Fruit fly (Drosophila melanogaster) whole organism, embryonic: ENCODE results near the gene CG14664.

Source experiments
- ATbp ChIP-seq: fragments of 200-800 bp; sonication (Bioruptor generic); optimal IDR thresholded peaks from 2 replicates; lab custom pipeline; 2017; ENCODE audit warnings: missing biosample characterization, mild to moderate bottlenecking, missing genetic modification characterization, missing genetic modification reagents
- Bdp1 ChIP-seq: fragments of 200-800 bp; sonication (Bioruptor generic); optimal IDR thresholded peaks from 3 replicates; lab custom pipeline; 2016; ENCODE audit warnings: missing biosample characterization, missing genetic modification characterization
- CG11695 ChIP-seq: fragments of 200-800 bp; sonication (Bioruptor generic); IDR thresholded peaks from 3 replicates; pipeline ENCODE4 v1.3.6; 2022; ENCODE audit warnings: missing biosample characterization, missing genetic modification characterization
- CG12071 ChIP-seq: fragments of 200-800 bp; sonication (Bioruptor generic); optimal IDR thresholded peaks from 3 replicates; lab custom pipeline; 2018; ENCODE audit warnings: missing biosample characterization, mild to moderate bottlenecking, missing genetic modification characterization
- CG12299 ChIP-seq: fragments of 200-800 bp; sonication (Bioruptor generic); optimal IDR thresholded peaks from 2 replicates; lab custom pipeline; 2018; ENCODE audit warnings: missing biosample characterization, mild to moderate bottlenecking, missing genetic modification characterization
- CG1233 ChIP-seq: fragments of 200-800 bp; sonication (Bioruptor generic); optimal IDR thresholded peaks from 4 replicates; lab custom pipeline; 2018; ENCODE audit warnings: missing biosample characterization, mild to moderate bottlenecking, missing genetic modification characterization
- CG12391 ChIP-seq: fragments of 200-800 bp; sonication (Bioruptor generic); optimal IDR thresholded peaks from 3 replicates; lab custom pipeline; 2018; ENCODE audit warnings: missing biosample characterization, mild to moderate bottlenecking, missing genetic modification characterization, moderate library complexity
- CG12942 ChIP-seq: fragments of 200-800 bp; sonication (Bioruptor generic); optimal IDR thresholded peaks from 3 replicates; lab custom pipeline; 2016; ENCODE audit warnings: missing biosample characterization, missing genetic modification characterization
- CG1529 ChIP-seq: fragments of 200-800 bp; sonication (Bioruptor generic); optimal IDR thresholded peaks from 3 replicates; lab custom pipeline; 2018; ENCODE audit warnings: missing biosample characterization, missing genetic modification characterization
- CG17829 ChIP-seq: fragments of 200-800 bp; optimal IDR thresholded peaks from 2 replicates; lab custom pipeline; 2019; ENCODE audit warnings: missing biosample characterization, mild to moderate bottlenecking, missing genetic modification characterization, moderate library complexity
- CG18619 ChIP-seq: fragments of 200-800 bp; sonication (Bioruptor generic); optimal IDR thresholded peaks from 3 replicates; lab custom pipeline; 2017; ENCODE audit warnings: missing biosample characterization, mild to moderate bottlenecking, missing genetic modification characterization
- CG4730 ChIP-seq: fragments of 200-800 bp; sonication (Bioruptor generic); IDR thresholded peaks from 2 replicates; pipeline ENCODE4 v1.3.6; 2022; ENCODE audit warnings: missing biosample characterization, missing genetic modification characterization
- CG6813 ChIP-seq: fragments of 200-800 bp; sonication (Bioruptor generic); optimal IDR thresholded peaks from 2 replicates; lab custom pipeline; 2017; ENCODE audit warnings: missing biosample characterization, missing genetic modification characterization, mild to moderate bottlenecking, moderate library complexity, missing genetic modification reagents
- CG9215 ChIP-seq: fragments of 200-800 bp; sonication (Bioruptor generic); IDR thresholded peaks from 2 replicates; pipeline ENCODE4 v1.3.6; 2022; ENCODE audit warnings: missing biosample characterization, missing genetic modification characterization
- CG9609 ChIP-seq: fragments of 200-800 bp; sonication (Bioruptor generic); optimal IDR thresholded peaks from 3 replicates; lab custom pipeline; 2016; ENCODE audit warnings: missing biosample characterization, missing genetic modification characterization
- CG9817 ChIP-seq: fragments of 200-800 bp; sonication (Bioruptor generic); optimal IDR thresholded peaks from 2 replicates; lab custom pipeline; 2018; ENCODE audit warnings: missing biosample characterization, mild to moderate bottlenecking, missing genetic modification characterization, moderate library complexity
- Deaf1 ChIP-seq: fragments of 200-800 bp; optimal IDR thresholded peaks from 3 replicates; lab custom pipeline; 2019; ENCODE audit warnings: missing biosample characterization, mild to moderate bottlenecking, missing genetic modification characterization, moderate library complexity
- Fer1 ChIP-seq: fragments of 200-800 bp; sonication (Bioruptor generic); optimal IDR thresholded peaks from 2 replicates; lab custom pipeline; 2017; ENCODE audit warnings: missing biosample characterization, mild to moderate bottlenecking, missing genetic modification characterization
- H15 ChIP-seq: fragments of 200-800 bp; sonication (Bioruptor generic); IDR thresholded peaks from 3 replicates; pipeline ENCODE4 v1.3.6; 2022; ENCODE audit warnings: missing biosample characterization, missing genetic modification characterization
- HHEX ChIP-seq: fragments of 200-800 bp; sonication (Bioruptor generic); optimal IDR thresholded peaks from 3 replicates; lab custom pipeline; 2017; ENCODE audit warnings: missing biosample characterization, mild to moderate bottlenecking, missing genetic modification characterization, missing genetic modification reagents
- HLH54F ChIP-seq: fragments of 200-800 bp; sonication (Bioruptor generic); optimal IDR thresholded peaks from 3 replicates; lab custom pipeline; 2016; ENCODE audit warnings: missing biosample characterization, missing genetic modification characterization
- HLHmδ ChIP-seq: fragments of 200-800 bp; sonication (Bioruptor generic); optimal IDR thresholded peaks from 2 replicates; lab custom pipeline; 2018; ENCODE audit warnings: missing biosample characterization, mild to moderate bottlenecking, missing genetic modification characterization, moderate library complexity
- Hmr ChIP-seq: fragments of 200-800 bp; sonication (Bioruptor generic); optimal IDR thresholded peaks from 3 replicates; lab custom pipeline; 2017; ENCODE audit warnings: mild to moderate bottlenecking, missing biosample characterization, missing genetic modification reagents, missing genetic modification characterization
- Hmx ChIP-seq: fragments of 200-800 bp; sonication (Bioruptor generic); optimal IDR thresholded peaks from 2 replicates; lab custom pipeline; 2016; ENCODE audit warnings: missing biosample characterization, missing genetic modification characterization
- Hr3 ChIP-seq: fragments of 200-800 bp; sonication (Bioruptor generic); optimal IDR thresholded peaks from 3 replicates; lab custom pipeline; 2016; ENCODE audit warnings: missing biosample characterization, missing genetic modification characterization
- Oaz ChIP-seq: fragments of 200-800 bp; sonication (Bioruptor generic); IDR thresholded peaks from 2 replicates; pipeline ENCODE4 v1.3.6; 2022; ENCODE audit warnings: missing biosample characterization, missing genetic modification characterization
- Pdp1 ChIP-seq, 2 experiments: fragments of 200-800 bp; sonication (Bioruptor generic); optimal IDR thresholded peaks; 3 replicates each; lab custom pipeline; 2016; ENCODE audit warnings: missing biosample characterization in 2 of 2, missing genetic modification characterization in 2 of 2, mild to moderate bottlenecking in 1 of 2, moderate library complexity in 1 of 2
- Ptx1 ChIP-seq: fragments of 200-800 bp; sonication (Bioruptor generic); IDR thresholded peaks from 2 replicates; pipeline ENCODE4 v1.3.6; 2022; ENCODE audit warnings: missing biosample characterization, missing genetic modification characterization
- Rx ChIP-seq: fragments of 200-800 bp; sonication (Bioruptor generic); IDR thresholded peaks from 2 replicates; pipeline ENCODE4 v1.3.6; 2022; ENCODE audit warnings: missing biosample characterization, missing genetic modification characterization
- Sox102F ChIP-seq: fragments of 200-800 bp; sonication (Bioruptor generic); optimal IDR thresholded peaks from 2 replicates; lab custom pipeline; 2018; ENCODE audit warnings: missing biosample characterization, mild to moderate bottlenecking, missing genetic modification characterization, moderate library complexity
- Sry-β ChIP-seq: fragments of 200-800 bp; sonication (Bioruptor generic); optimal IDR thresholded peaks from 2 replicates; lab custom pipeline; 2018; ENCODE audit warnings: missing biosample characterization, mild to moderate bottlenecking, missing genetic modification characterization, moderate library complexity
- Trl ChIP-seq, 3 experiments: fragments of >200 bp in 2 of 3; fragments of 200-800 bp in 1 of 3; sonication (Bioruptor generic) in 1 of 3; optimal IDR thresholded peaks; 2 replicates in 1 of 3; 3 replicates in 2 of 3; lab custom pipeline; 2016 to 2017; ENCODE audit warnings: missing biosample characterization in 1 of 3, missing genetic modification characterization in 1 of 3
- Xbp1 ChIP-seq: fragments of 200-800 bp; sonication (Bioruptor generic); optimal IDR thresholded peaks from 3 replicates; lab custom pipeline; 2016; ENCODE audit warnings: missing biosample characterization, mild to moderate bottlenecking, missing genetic modification characterization
- ash1 ChIP-seq: fragments of 200-800 bp; sonication (Bioruptor generic); optimal IDR thresholded peaks from 2 replicates; lab custom pipeline; 2018; ENCODE audit warnings: missing biosample characterization, mild to moderate bottlenecking, missing genetic modification characterization
- cad ChIP-seq: fragments of >200 bp; optimal IDR thresholded peaks from 2 replicates; lab custom pipeline; 2017; ENCODE audit warnings: missing biosample characterization, missing genetic modification characterization
- caup ChIP-seq: fragments of 200-800 bp; sonication (Bioruptor generic); optimal IDR thresholded peaks from 3 replicates; lab custom pipeline; 2017; ENCODE audit warnings: missing biosample characterization, mild to moderate bottlenecking, missing genetic modification characterization, moderate library complexity; ENCODE audit not compliant: severe bottlenecking
- chn ChIP-seq: fragments of 200-800 bp; sonication (Bioruptor generic); optimal IDR thresholded peaks from 2 replicates; lab custom pipeline; 2016; ENCODE audit warnings: missing biosample characterization, missing genetic modification characterization
- fd3F ChIP-seq: fragments of 200-800 bp; sonication (Bioruptor generic); optimal IDR thresholded peaks from 2 replicates; lab custom pipeline; 2018; ENCODE audit warnings: missing biosample characterization, mild to moderate bottlenecking, missing genetic modification characterization, moderate library complexity
- gem ChIP-seq: fragments of 200-800 bp; sonication (Bioruptor generic); optimal IDR thresholded peaks from 2 replicates; lab custom pipeline; 2019; ENCODE audit warnings: missing biosample characterization, mild to moderate bottlenecking, missing genetic modification characterization, moderate library complexity
- gfzf ChIP-seq: fragments of 200-800 bp; sonication (Bioruptor generic); optimal IDR thresholded peaks from 2 replicates; lab custom pipeline; 2016; ENCODE audit warnings: missing biosample characterization, mild to moderate bottlenecking, missing genetic modification characterization, moderate library complexity
- gsb ChIP-seq: fragments of 200-800 bp; sonication (Bioruptor generic); IDR thresholded peaks from 2 replicates; pipeline ENCODE4 v1.3.6; 2022; ENCODE audit warnings: missing biosample characterization, missing genetic modification characterization
- hb ChIP-seq: fragments of 200-800 bp; sonication (Bioruptor generic); IDR thresholded peaks from 3 replicates; pipeline ENCODE4 v1.3.6; 2022; ENCODE audit warnings: missing biosample characterization, missing genetic modification characterization; ENCODE audit not compliant: partially characterized antibody
- lov ChIP-seq, 2 experiments: fragments of 200-800 bp in 1 of 2; fragments of >200 bp in 1 of 2; sonication (Bioruptor generic) in 1 of 2; IDR thresholded peaks in 1 of 2; optimal IDR thresholded peaks in 1 of 2; 2 replicates in 1 of 2; 3 replicates in 1 of 2; pipeline versions ENCODE4 v1.3.6 to Lab custom; 2017 to 2022; ENCODE audit warnings: missing biosample characterization in 1 of 2, missing genetic modification characterization in 1 of 2
- mam ChIP-seq: fragments of 200-800 bp; sonication (Bioruptor generic); optimal IDR thresholded peaks from 3 replicates; lab custom pipeline; 2016; ENCODE audit warnings: missing biosample characterization, missing genetic modification characterization
- toy ChIP-seq: fragments of 200-800 bp; sonication (Bioruptor generic); IDR thresholded peaks from 2 replicates; pipeline ENCODE4 v1.3.6; 2022; ENCODE audit warnings: missing biosample characterization, missing genetic modification characterization
- ttk ChIP-seq: fragments of 200-800 bp; sonication (Bioruptor generic); IDR thresholded peaks from 2 replicates; pipeline ENCODE4 v2.1.2; 2022; ENCODE audit warnings: missing biosample characterization, missing genetic modification characterization
- wdn ChIP-seq: fragments of 200-800 bp; sonication (Bioruptor generic); IDR thresholded peaks from 2 replicates; pipeline ENCODE4 v1.3.6; 2022; ENCODE audit warnings: missing biosample characterization, missing genetic modification characterization
- zf30C ChIP-seq: fragments of 200-800 bp; sonication (Bioruptor generic); optimal IDR thresholded peaks from 3 replicates; lab custom pipeline; 2018; ENCODE audit warnings: missing biosample characterization, mild to moderate bottlenecking, missing genetic modification characterization
- zfh2 ChIP-seq: fragments of 200-800 bp; sonication (Bioruptor generic); optimal IDR thresholded peaks from 2 replicates; lab custom pipeline; 2016; ENCODE audit warnings: missing biosample characterization, missing genetic modification characterization

CG14664 gene

dm6 chr3R:5198302-5198701 is 25.6 kb upstream of the CG14664 start (continued):
- TF ChIP-seq hb, result no peak
- no peak for TF ChIP-seq ash1 (GFP tag; lab: Kevin White, UChicago)
- TF ChIP-seq zfh2 (GFP tag; lab: Kevin White, UChicago), result peak; percentile 65
- peak; percentile 64; the same call in 1 of the 3 replicates for TF ChIP-seq CG11695 (GFP tag; lab: Robert Waterston, UW)
- TF ChIP-seq CG12299, result peak; percentile 18
- TF ChIP-seq CG9817 (tag; lab: Kevin White, UChicago), result peak; percentile 55
- peak; percentile 68 for TF ChIP-seq caup (GFP tag; lab: Kevin White, UChicago)
- no peak for TF ChIP-seq Hmx (GFP tag; lab: Kevin White, UChicago)
- peak; percentile 49 for TF ChIP-seq CG18619 (GFP tag; lab: Kevin White, UChicago)
- TF ChIP-seq toy (GFP tag; lab: Robert Waterston, UW), result no peak
- TF ChIP-seq gem (tag; lab: Kevin White, UChicago), result peak; percentile 60
- TF ChIP-seq HLH54F, result peak; percentile 45
- TF ChIP-seq Ptx1, result peak; percentile 55; the same call in 1 of the 2 replicates
- TF ChIP-seq cad (GFP tag; lab: Kevin White, UChicago), result no peak
- TF ChIP-seq HLHmδ, result no peak
- TF ChIP-seq Oaz (GFP tag; lab: Robert Waterston, UW), result peak; percentile 59; the same call in 1 of the 2 replicates
- peak in 1 of 2 experiments; percentile 45 for TF ChIP-seq Pdp1 (GFP tag; optimal IDR thresholded peaks at IDR 0.05; lab: Kevin White, UChicago)
- TF ChIP-seq lov (optimal IDR thresholded peaks at IDR 0.05; lab: Kevin White, UChicago), result no peak
- no peak for TF ChIP-seq lov (GFP tag; IDR thresholded peaks at IDR 0.05; lab: Robert Waterston, UW)
- peak; percentile 83 for TF ChIP-seq Fer1 (GFP tag; lab: Kevin White, UChicago)
- TF ChIP-seq CG9609 (GFP tag; lab: Kevin White, UChicago), result peak; percentile 49
- no peak for TF ChIP-seq CG9215 (GFP tag; lab: Robert Waterston, UW)
- TF ChIP-seq CG6813 (GFP tag; lab: Kevin White, UChicago), result peak; percentile 48
- no peak for TF ChIP-seq CG17829 (tag; lab: Kevin White, UChicago)
- TF ChIP-seq H15, result 0 out of 3 replicates have a peak, but pooled peaks have one; percentile 46
- peak; percentile 31 for TF ChIP-seq chn (GFP tag; lab: Kevin White, UChicago)
- 0 out of 2 replicates have a peak, but pooled peaks have one; percentile 9 for TF ChIP-seq gsb (GFP tag; lab: Robert Waterston, UW)
- TF ChIP-seq ttk (GFP tag; lab: Robert Waterston, UW), result 0 out of 2 replicates have a peak, but pooled peaks have one; percentile 30
- peak; percentile 96 for TF ChIP-seq Deaf1 (tag; lab: Kevin White, UChicago)
- TF ChIP-seq wdn (GFP tag; lab: Robert Waterston, UW), result 0 out of 2 replicates have a peak, but pooled peaks have one; percentile 36
- peak; percentile 42 for TF ChIP-seq CG12391
- TF ChIP-seq Sox102F (GFP tag; lab: Kevin White, UChicago), result peak; percentile 42
- TF ChIP-seq HHEX (GFP tag; lab: Kevin White, UChicago), result peak; percentile 48
- no peak for TF ChIP-seq gfzf
- TF ChIP-seq Sry-β, result no peak
- no peak for TF ChIP-seq CG1529
- TF ChIP-seq ATbp (GFP tag; lab: Kevin White, UChicago), result peak; percentile 39
- 0 out of 2 replicates have a peak, but pooled peaks have one; percentile 4 for TF ChIP-seq CG4730 (GFP tag; lab: Robert Waterston, UW)
- peak; percentile 89 for TF ChIP-seq Hmr
- no peak for TF ChIP-seq Trl (optimal IDR thresholded peaks at IDR 0.05; lab: Kevin White, UChicago)
- peak; percentile 60 for TF ChIP-seq Trl (GFP tag; optimal IDR thresholded peaks at IDR 0.05; lab: Kevin White, UChicago)
- peak; percentile 18; the same call in 1 of the 2 replicates for TF ChIP-seq Rx
- TF ChIP-seq CG12942 (GFP tag; lab: Kevin White, UChicago), result peak; percentile 6
- TF ChIP-seq zf30C (GFP tag; lab: Kevin White, UChicago), result peak; percentile 51
- peak; percentile 5 for TF ChIP-seq CG12071 (GFP tag; lab: Kevin White, UChicago)
- TF ChIP-seq CG1233 (GFP tag; lab: Kevin White, UChicago), result peak; percentile 23
- peak; percentile 5 for TF ChIP-seq Hr3 (GFP tag; lab: Kevin White, UChicago)
- peak; percentile 82 for TF ChIP-seq mam (GFP tag; lab: Kevin White, UChicago)
- TF ChIP-seq Bdp1, result peak; percentile 37
- peak; percentile 51 for TF ChIP-seq Xbp1 (GFP tag; lab: Kevin White, UChicago)
- TF ChIP-seq fd3F (GFP tag; lab: Kevin White, UChicago), result peak; percentile 37
